Worm (Caenorhabditis elegans): ENCODE measurements around the gene R12B2.3.

Gene R12B2.3

DNA sequence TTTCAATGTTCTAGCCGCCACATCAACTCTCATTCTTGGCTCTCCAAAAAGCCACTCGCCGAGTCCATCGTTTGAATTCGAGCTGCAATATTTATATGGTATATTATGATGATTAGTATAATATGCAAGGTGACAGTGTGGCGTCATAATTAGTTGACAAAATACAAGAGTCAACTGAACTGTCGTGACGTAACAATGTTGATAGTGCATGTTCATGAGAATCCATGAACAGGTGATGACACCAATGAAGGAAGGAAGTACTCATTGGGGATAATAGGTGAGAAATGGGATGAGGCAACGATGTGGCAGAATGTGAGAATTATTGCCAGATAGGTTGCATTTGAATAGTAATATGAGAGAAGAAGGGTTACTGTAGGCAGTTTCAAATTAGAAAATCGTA lies 10.4 kb upstream of the R12B2.3 start:
- TF ChIP-seq nhr-12 (tag; optimal IDR thresholded peaks at IDR 0.05) (no peak), ces-1 (GFP tag; optimal IDR thresholded peaks at IDR 0.05) (no peak), F16B12.6 (tag; optimal IDR thresholded peaks at IDR 0.05) (no peak), efl-1 (optimal IDR thresholded peaks at IDR 0.05) (no peak), efl-1 (GFP tag; optimal IDR thresholded peaks at IDR 0.05 in 1 of 2) (peak in 1 of 2 experiments; percentile 44), nhr-85 (tag) (no peak), pag-3 (tag; optimal IDR thresholded peaks at IDR 0.05; ENCODE audit: borderline replicate concordance, insufficient read depth) (no peak), nhr-84 (tag; optimal IDR thresholded peaks at IDR 0.05) (no peak), ets-5 (GFP tag; IDR thresholded peaks at IDR 0.05) (no peak)

- TF ChIP-seq ceh-82 (tag; optimal IDR thresholded peaks at IDR 0.05) = no peak
- TF ChIP-seq pag-3 (tag; optimal IDR thresholded peaks at IDR 0.05; ENCODE audit: borderline replicate concordance, insufficient read depth) = no peak
- TF ChIP-seq tbx-2 (tag; optimal IDR thresholded peaks at IDR 0.05) = peak; percentile 4
- peak; percentile 44 for TF ChIP-seq lin-14 (GFP tag; optimal IDR thresholded peaks at IDR 0.05)
These were observed 6.6 kb upstream of the R12B2.3 start, which contains the start of gene ceh-10 for ce11 chrIII:5798747-5799146. TSS of gene ceh-10 (plus strand) at chrIII:5799047.

ce11 chrIII:5802971-5803370 lies 2.4 kb upstream of the R12B2.3 start, which contains the start of the genes polq-1 and him-10:
TSS of gene polq-1 (minus strand) at chrIII:5803160.
TSS of gene him-10 (plus strand) at chrIII:5803260.
- no peak for TF ChIP-seq alr-1 (tag; optimal IDR thresholded peaks at IDR 0.05; ENCODE audit: borderline replicate concordance)
- TF ChIP-seq nhr-77 (tag; optimal IDR thresholded peaks at IDR 0.05) = no peak
- peak; percentile 16 for TF ChIP-seq blmp-1 (tag; optimal IDR thresholded peaks at IDR 0.05)
- peak in 1 of 3 experiments; percentile 14 for TF ChIP-seq ceh-82 (tag; optimal IDR thresholded peaks at IDR 0.05)
- TF ChIP-seq nhr-71 (tag; optimal IDR thresholded peaks at IDR 0.05) = peak; percentile 14
- TF ChIP-seq lin-14 (GFP tag; optimal IDR thresholded peaks at IDR 0.05) = peak; percentile 35
- no peak for TF ChIP-seq unc-62 (GFP tag; optimal IDR thresholded peaks at IDR 0.05)
- peak; percentile 29 for TF ChIP-seq skn-1 (tag; optimal IDR thresholded peaks at IDR 0.05)
- TF ChIP-seq ceh-90 (tag; optimal IDR thresholded peaks at IDR 0.05) = peak; percentile 59
- TF ChIP-seq ztf-11 (tag; optimal IDR thresholded peaks at IDR 0.05) = peak in 1 of 2 experiments; percentile 1
- TF ChIP-seq efl-3 (GFP tag; optimal IDR thresholded peaks at IDR 0.05) = no peak
- TF ChIP-seq ama-1 (optimal IDR thresholded peaks at IDR 0.05) = no peak
- TF ChIP-seq nhr-76 (tag; optimal IDR thresholded peaks at IDR 0.05) = no peak
- TF ChIP-seq snu-23 (GFP tag; optimal IDR thresholded peaks at IDR 0.05) = peak; percentile 16
- no peak for TF ChIP-seq fos-1 (tag; optimal IDR thresholded peaks at IDR 0.05)
- TF ChIP-seq fkh-8 (tag; optimal IDR thresholded peaks at IDR 0.05) = peak; percentile 1
- TF ChIP-seq mep-1 (tag; optimal IDR thresholded peaks at IDR 0.05) = peak; percentile 48
- peak; percentile 40 for TF ChIP-seq nhr-85 (tag)
- no peak for TF ChIP-seq lin-15B (tag; optimal IDR thresholded peaks at IDR 0.05)
- TF ChIP-seq mdl-1 (tag; optimal IDR thresholded peaks at IDR 0.05) = no peak
- no peak for TF ChIP-seq unc-98 (GFP tag; IDR thresholded peaks at IDR 0.05)
- TF ChIP-seq hpl-2 (GFP tag; optimal IDR thresholded peaks at IDR 0.05) = no peak
- peak; percentile 80 for TF ChIP-seq rnt-1 (tag; optimal IDR thresholded peaks at IDR 0.05)
- TF ChIP-seq efl-1 (optimal IDR thresholded peaks at IDR 0.05) = peak; percentile 53 to 79
- TF ChIP-seq efl-1 (GFP tag; optimal IDR thresholded peaks at IDR 0.05 in 1 of 2) = peak; percentile 87 to 98
- TF ChIP-seq dpl-1 (GFP tag; optimal IDR thresholded peaks at IDR 0.05) = peak; percentile 72 to 86 (median 80)
- TF ChIP-seq fkh-4 (tag; optimal IDR thresholded peaks at IDR 0.05; ENCODE audit: borderline replicate concordance) = peak; percentile 9
- TF ChIP-seq lsy-2 (tag; optimal IDR thresholded peaks at IDR 0.05) = peak in 1 of 2 experiments; percentile 51
- no peak for TF ChIP-seq xbp-1 (tag; optimal IDR thresholded peaks at IDR 0.05)
- no peak for TF ChIP-seq nhr-90 (tag; optimal IDR thresholded peaks at IDR 0.05; ENCODE audit: poor library complexity)
- TF ChIP-seq snpc-4 (tag; optimal IDR thresholded peaks at IDR 0.05) = peak; percentile 6
- TF ChIP-seq lin-35 (GFP tag; optimal IDR thresholded peaks at IDR 0.05) = peak; percentile 68 to 89
- TF ChIP-seq tbx-2 (tag; optimal IDR thresholded peaks at IDR 0.05) = peak; percentile 5
- peak; percentile 18 for TF ChIP-seq lir-3 (tag; optimal IDR thresholded peaks at IDR 0.05; ENCODE audit: poor library complexity)
- TF ChIP-seq zip-4 (GFP tag; optimal IDR thresholded peaks at IDR 0.05) = no peak
- TF ChIP-seq zag-1 (tag; optimal IDR thresholded peaks at IDR 0.05) = no peak
